Worm (Caenorhabditis elegans) whole organism, L2 larva: ENCODE measurements around the gene ZK809.5.

ENCODE experiments used
- ama-1 ChIP-seq: fragments of 150-350 bp; optimal IDR thresholded peaks from 2 replicates; lab custom pipeline; 2018; ENCODE audit warnings: inconsistent platforms
- blmp-1 ChIP-seq: sonication (generic microtip); optimal IDR thresholded peaks from 2 replicates; lab custom pipeline; 2017; ENCODE audit warnings: missing genetic modification characterization, mild to moderate bottlenecking, missing compliant biosample characterization, antibody characterized with exemption, moderate library complexity; ENCODE audit not compliant: insufficient read depth
- ceh-16 ChIP-seq: fragments of 150-350 bp; optimal IDR thresholded peaks from 2 replicates; lab custom pipeline; 2014; ENCODE audit warnings: missing biosample characterization, missing genetic modification characterization
- fos-1 ChIP-seq: fragments of 150-350 bp; optimal IDR thresholded peaks from 2 replicates; lab custom pipeline; 2014; ENCODE audit warnings: missing biosample characterization, missing genetic modification characterization
- lin-11 ChIP-seq: fragments of 150-350 bp; sonication (generic microtip); optimal IDR thresholded peaks from 2 replicates; lab custom pipeline; 2014; ENCODE audit warnings: missing biosample characterization, missing genetic modification characterization, inconsistent platforms, mixed read lengths
- lin-13 ChIP-seq: fragments of 150-350 bp; optimal IDR thresholded peaks from 2 replicates; lab custom pipeline; 2014; ENCODE audit warnings: missing biosample characterization, missing genetic modification reagents, missing genetic modification characterization
- lin-39 ChIP-seq: fragments of 150-350 bp; optimal IDR thresholded peaks from 2 replicates; lab custom pipeline; 2014; ENCODE audit warnings: missing biosample characterization, missing genetic modification reagents, missing genetic modification characterization
- skn-1 ChIP-seq: sonication (generic microtip); optimal IDR thresholded peaks from 2 replicates; lab custom pipeline; 2017; ENCODE audit warnings: missing biosample characterization, missing genetic modification characterization
- unc-62 ChIP-seq: fragments of 150-350 bp; optimal IDR thresholded peaks from 2 replicates; lab custom pipeline; 2014; ENCODE audit warnings: missing biosample characterization, missing genetic modification reagents, missing genetic modification characterization
- ztf-4 ChIP-seq: fragments of 150-350 bp; optimal IDR thresholded peaks from 2 replicates; lab custom pipeline; 2014; ENCODE audit warnings: missing biosample characterization, missing genetic modification characterization

- TF ChIP-seq ztf-4 (tag; lab: Kevin White, UChicago), result no peak
- no peak for TF ChIP-seq ceh-16 (tag; lab: Kevin White, UChicago)
- TF ChIP-seq skn-1, result no peak
- no peak for TF ChIP-seq ama-1 (lab: Kevin White, UChicago)
- TF ChIP-seq lin-11 (tag; lab: Kevin White, UChicago), result no peak
- TF ChIP-seq unc-62 (GFP tag; lab: Kevin White, UChicago), result no peak
- TF ChIP-seq fos-1 (tag; lab: Kevin White, UChicago), result no peak
- no peak for TF ChIP-seq blmp-1 (tag; lab: Kevin White, UChicago)
- no peak for TF ChIP-seq lin-13 (GFP tag; lab: Kevin White, UChicago)
- TF ChIP-seq lin-39 (tag; lab: Kevin White, UChicago), result no peak
Measured at ce11 chrIV:11641802-11642201, 14.7 kb upstream of the ZK809.5 start, which contains the start of gene ZK809.1.
